Fruit fly (Drosophila melanogaster) whole organism, prepupa: ENCODE measurements around the gene CG31793.

Source experiments
- CG16779 ChIP-seq: fragments of 200-800 bp; sonication (Bioruptor generic); optimal IDR thresholded peaks from 3 replicates; lab custom pipeline; 2017; ENCODE audit warnings: missing biosample characterization, mild to moderate bottlenecking, missing genetic modification characterization
- CG6276 ChIP-seq: fragments of 200-800 bp; sonication (Bioruptor generic); optimal IDR thresholded peaks from 2 replicates; lab custom pipeline; 2017; ENCODE audit warnings: missing biosample characterization, mild to moderate bottlenecking, missing genetic modification characterization
- CG8319 ChIP-seq: fragments of 200-800 bp; sonication (Bioruptor generic); optimal IDR thresholded peaks from 3 replicates; lab custom pipeline; 2016; ENCODE audit warnings: missing biosample characterization, missing genetic modification characterization

- TF ChIP-seq CG8319 (no peak), CG6276 (GFP tag; lab: Kevin White, UChicago) (no peak), CG16779 (tag; lab: Kevin White, UChicago) (no peak)
Measured at dm6 chr2L:18976749-18977148, 26.4 kb upstream of the CG31793 start.
